Worm (Caenorhabditis elegans): Measurements from ENCODE around the gene srh-277.

- TF ChIP-seq ztf-11 (tag; optimal IDR thresholded peaks at IDR 0.05) = no peak
- TF ChIP-seq nhr-11 (tag; optimal IDR thresholded peaks at IDR 0.05) = no peak
- TF ChIP-seq nhr-76 (tag; optimal IDR thresholded peaks at IDR 0.05) = no peak
- TF ChIP-seq fkh-10 (GFP tag; optimal IDR thresholded peaks at IDR 0.05) = no peak
- no peak for TF ChIP-seq nhr-12 (tag; optimal IDR thresholded peaks at IDR 0.05)
- no peak for TF ChIP-seq ceh-82 (tag; optimal IDR thresholded peaks at IDR 0.05)
Measured at ce11 chrV:16235135-16235534, 52.1 kb downstream of the srh-277 start, which contains the start of gene F21H7.3.
